Fruit fly (Drosophila melanogaster) whole organism, pupa: Measurements from ENCODE around the gene SIDL.

Experiments used
- CG8159 ChIP-seq: fragments of 200-800 bp; sonication (Bioruptor generic); optimal IDR thresholded peaks from 3 replicates; lab custom pipeline; 2018; ENCODE audit warnings: missing biosample characterization, mild to moderate bottlenecking, missing genetic modification characterization, moderate library complexity
- CG8301 ChIP-seq: fragments of 200-800 bp; sonication (Bioruptor generic); optimal IDR thresholded peaks from 2 replicates; lab custom pipeline; 2018; ENCODE audit warnings: missing biosample characterization, mild to moderate bottlenecking, missing genetic modification characterization
- D1 ChIP-seq: fragments of 200-800 bp; sonication (Bioruptor generic); optimal IDR thresholded peaks from 2 replicates; lab custom pipeline; 2018; ENCODE audit warnings: missing biosample characterization, mild to moderate bottlenecking, missing genetic modification characterization, moderate library complexity
- EcR ChIP-seq: fragments of 200-800 bp; sonication (Bioruptor generic); optimal IDR thresholded peaks from 3 replicates; lab custom pipeline; 2019; ENCODE audit warnings: missing biosample characterization, missing genetic modification characterization, mild to moderate bottlenecking, moderate library complexity, missing genetic modification reagents

DNA sequence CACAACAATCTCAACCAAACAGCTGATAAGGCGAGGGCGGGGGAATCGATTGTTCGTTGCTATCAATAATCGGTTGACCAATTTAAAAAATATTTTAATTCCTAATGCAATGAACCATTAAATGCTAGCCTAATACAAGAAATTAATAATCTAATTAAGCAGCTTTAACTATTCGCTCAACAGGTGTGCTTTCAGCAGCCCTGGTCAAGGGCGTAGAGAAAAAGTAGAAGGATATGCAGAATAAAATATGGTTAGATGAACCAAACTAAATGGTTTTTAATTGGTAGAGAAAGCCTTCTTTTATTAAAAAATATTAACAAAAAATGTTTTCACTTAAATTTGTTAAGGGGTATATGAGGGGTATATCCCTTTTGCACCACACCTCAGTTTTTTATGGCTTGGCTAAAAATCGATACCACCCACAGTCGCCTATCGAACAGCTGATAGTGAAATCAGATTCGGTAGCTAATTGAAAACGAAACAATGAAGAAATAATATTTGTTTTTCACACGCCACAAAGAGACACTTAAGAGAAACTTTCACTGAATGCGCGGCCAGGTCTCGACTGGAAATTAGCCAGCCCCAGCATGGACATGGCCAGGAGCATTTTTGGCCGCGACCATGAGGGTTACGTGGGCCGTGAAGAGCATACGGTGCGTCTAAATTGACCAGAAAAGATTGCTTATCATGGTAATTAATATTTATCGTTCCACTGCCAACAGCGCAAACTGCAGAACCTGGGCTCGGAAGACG, at the start of gene SIDL, which contains the start of gene CG12241:
- TF ChIP-seq CG8159 (tag; lab: Kevin White, UChicago) (peak; percentile 93), D1 (tag; lab: Kevin White, UChicago) (no peak), EcR (GFP tag; lab: Kevin White, UChicago) (no peak), CG8301 (tag; lab: Kevin White, UChicago) (peak; percentile 90)
